Worm (Caenorhabditis elegans): ENCODE measurements around the gene nhr-31.

Gene nhr-31

DNA sequence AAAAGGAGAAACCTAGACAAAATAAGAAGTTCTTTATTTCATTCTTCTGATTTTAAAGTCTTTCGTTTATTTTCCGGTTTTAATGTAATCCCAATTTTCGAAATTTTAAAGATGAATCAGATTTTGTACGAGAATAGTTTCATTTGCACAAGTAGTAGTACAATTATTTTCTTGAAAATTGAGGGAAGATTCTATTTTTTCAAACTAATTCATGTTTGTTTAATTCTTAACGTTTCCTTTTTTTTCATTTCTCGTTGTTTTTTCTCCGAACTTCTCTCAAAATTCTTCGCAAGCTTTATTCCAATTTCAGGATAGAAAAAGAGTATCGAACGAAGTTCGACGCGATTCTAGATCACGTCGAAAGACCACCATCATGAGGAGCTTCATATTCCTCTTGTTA, 33.0 kb upstream of the nhr-31 start, which contains the start of gene sax-7:
sax-7 (plus strand) TSS at position 301 of the 400 bp plus-strand sequence.
- TF ChIP-seq flt-1 (GFP tag; IDR thresholded peaks at IDR 0.05): no peak
- TF ChIP-seq aly-1 (tag; optimal IDR thresholded peaks at IDR 0.05): no peak
- no peak for TF ChIP-seq scrt-1 (GFP tag; IDR thresholded peaks at IDR 0.05)
- no peak for TF ChIP-seq pes-1 (GFP tag; IDR thresholded peaks at IDR 0.05)
- TF ChIP-seq ets-7 (tag; optimal IDR thresholded peaks at IDR 0.05): no peak
- no peak for TF ChIP-seq F13C5.2 (tag; optimal IDR thresholded peaks at IDR 0.05)
- no peak for TF ChIP-seq hmbx-1 (tag; optimal IDR thresholded peaks at IDR 0.05)
- TF ChIP-seq ceh-13 (GFP tag; optimal IDR thresholded peaks at IDR 0.05): no peak
- no peak for TF ChIP-seq tbx-11 (GFP tag; IDR thresholded peaks at IDR 0.05)
- no peak for TF ChIP-seq ceh-36 (tag; optimal IDR thresholded peaks at IDR 0.05)

ce11 chrIV:8061267-8061666, 32.0 kb upstream of the nhr-31 start:
- TF ChIP-seq aly-1 (tag; optimal IDR thresholded peaks at IDR 0.05) (no peak), hmbx-1 (tag; optimal IDR thresholded peaks at IDR 0.05) (no peak), sea-1 (GFP tag; conservative IDR thresholded peaks at IDR 0.05) (no peak), ceh-13 (GFP tag; optimal IDR thresholded peaks at IDR 0.05) (no peak), ets-7 (tag; optimal IDR thresholded peaks at IDR 0.05) (no peak), pes-1 (GFP tag; IDR thresholded peaks at IDR 0.05) (no peak), scrt-1 (GFP tag; IDR thresholded peaks at IDR 0.05) (no peak), hmg-4 (GFP tag; optimal IDR thresholded peaks at IDR 0.05) (no peak), tbx-37 (GFP tag; conservative IDR thresholded peaks at IDR 0.05) (no peak), flt-1 (GFP tag; IDR thresholded peaks at IDR 0.05) (no peak), tra-4 (tag; optimal IDR thresholded peaks at IDR 0.05) (no peak), ama-1 (optimal IDR thresholded peaks at IDR 0.05) (no peak), F13C5.2 (tag; optimal IDR thresholded peaks at IDR 0.05) (no peak), hnd-1 (tag; optimal IDR thresholded peaks at IDR 0.05) (no peak), ceh-36 (tag; optimal IDR thresholded peaks at IDR 0.05) (no peak)

- TF ChIP-seq aly-1 (tag; optimal IDR thresholded peaks at IDR 0.05) (no peak), B0310.2 (tag; optimal IDR thresholded peaks at IDR 0.05) (no peak), tbx-37 (GFP tag; conservative IDR thresholded peaks at IDR 0.05) (no peak)
These were observed 24.6 kb upstream of the nhr-31 start for ce11 chrIV:8053955-8054354.

- no peak for TF ChIP-seq tbx-11 (GFP tag; IDR thresholded peaks at IDR 0.05)
- no peak for TF ChIP-seq tbx-37 (GFP tag; conservative IDR thresholded peaks at IDR 0.05)
- no peak for TF ChIP-seq ets-7 (tag; optimal IDR thresholded peaks at IDR 0.05)
- TF ChIP-seq ama-1 (optimal IDR thresholded peaks at IDR 0.05): no peak
- no peak for TF ChIP-seq pes-1 (GFP tag; IDR thresholded peaks at IDR 0.05)
- TF ChIP-seq hnd-1 (tag; optimal IDR thresholded peaks at IDR 0.05): no peak
- TF ChIP-seq hmbx-1 (tag; optimal IDR thresholded peaks at IDR 0.05): no peak
- TF ChIP-seq flt-1 (GFP tag; IDR thresholded peaks at IDR 0.05): no peak
- no peak for TF ChIP-seq sea-1 (GFP tag; conservative IDR thresholded peaks at IDR 0.05)
- TF ChIP-seq hmg-4 (GFP tag; optimal IDR thresholded peaks at IDR 0.05): no peak
- TF ChIP-seq B0310.2 (tag; optimal IDR thresholded peaks at IDR 0.05): no peak
- TF ChIP-seq tra-4 (tag; optimal IDR thresholded peaks at IDR 0.05): no peak
- TF ChIP-seq F13C5.2 (tag; optimal IDR thresholded peaks at IDR 0.05): no peak
- TF ChIP-seq scrt-1 (GFP tag; IDR thresholded peaks at IDR 0.05): no peak
- TF ChIP-seq ceh-36 (tag; optimal IDR thresholded peaks at IDR 0.05): no peak
- no peak for TF ChIP-seq ceh-13 (GFP tag; optimal IDR thresholded peaks at IDR 0.05)
- no peak for TF ChIP-seq aly-1 (tag; optimal IDR thresholded peaks at IDR 0.05)
These were observed 23.4 kb upstream of the nhr-31 start for ce11 chrIV:8052694-8053093.

DNA sequence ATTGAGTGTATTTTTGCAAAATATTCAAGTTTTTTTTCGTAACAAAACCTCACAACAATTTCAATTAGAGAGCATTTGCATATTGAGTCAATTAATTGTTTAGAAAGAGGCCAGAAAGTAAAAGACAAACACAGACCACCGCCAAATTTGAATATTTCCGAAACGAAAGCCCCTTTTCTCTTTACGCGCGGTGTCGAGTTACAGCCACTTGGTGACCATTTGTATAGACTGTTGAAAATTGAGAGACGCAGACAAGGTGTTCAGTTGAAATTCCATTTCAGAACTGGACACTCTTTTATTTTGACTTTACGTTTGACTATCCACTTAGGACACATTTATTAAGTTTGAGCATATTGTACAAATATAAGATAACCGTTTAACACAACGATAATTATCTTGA, 18.8 kb upstream of the nhr-31 start:
- TF ChIP-seq hmg-4 (GFP tag; optimal IDR thresholded peaks at IDR 0.05) (no peak), tbx-11 (GFP tag; IDR thresholded peaks at IDR 0.05) (no peak), ets-7 (tag; optimal IDR thresholded peaks at IDR 0.05) (no peak), aly-1 (tag; optimal IDR thresholded peaks at IDR 0.05) (no peak), sea-1 (GFP tag; conservative IDR thresholded peaks at IDR 0.05) (no peak), scrt-1 (GFP tag; IDR thresholded peaks at IDR 0.05) (no peak), ama-1 (optimal IDR thresholded peaks at IDR 0.05) (no peak)

ce11 chrIV:8044574-8044973, 15.3 kb upstream of the nhr-31 start, which contains the start of gene nhr-258:
Gene nhr-258, plus strand, starts transcription at chrIV:8044938.
- TF ChIP-seq hmg-4 (GFP tag; optimal IDR thresholded peaks at IDR 0.05): no peak
- TF ChIP-seq scrt-1 (GFP tag; IDR thresholded peaks at IDR 0.05): no peak
- no peak for TF ChIP-seq tbx-37 (GFP tag; conservative IDR thresholded peaks at IDR 0.05)
- no peak for TF ChIP-seq F13C5.2 (tag; optimal IDR thresholded peaks at IDR 0.05)
- no peak for TF ChIP-seq ama-1 (optimal IDR thresholded peaks at IDR 0.05)

- TF ChIP-seq F13C5.2 (tag; optimal IDR thresholded peaks at IDR 0.05) (no peak), ets-7 (tag; optimal IDR thresholded peaks at IDR 0.05) (no peak), pes-1 (GFP tag; IDR thresholded peaks at IDR 0.05) (no peak), hmg-4 (GFP tag; optimal IDR thresholded peaks at IDR 0.05) (no peak), ceh-36 (tag; optimal IDR thresholded peaks at IDR 0.05) (no peak), tbx-37 (GFP tag; conservative IDR thresholded peaks at IDR 0.05) (no peak), scrt-1 (GFP tag; IDR thresholded peaks at IDR 0.05) (no peak), hmbx-1 (tag; optimal IDR thresholded peaks at IDR 0.05) (no peak), sea-1 (GFP tag; conservative IDR thresholded peaks at IDR 0.05) (no peak), ama-1 (optimal IDR thresholded peaks at IDR 0.05) (no peak)
These were observed 14.4 kb upstream of the nhr-31 start for ce11 chrIV:8043722-8044121.

DNA sequence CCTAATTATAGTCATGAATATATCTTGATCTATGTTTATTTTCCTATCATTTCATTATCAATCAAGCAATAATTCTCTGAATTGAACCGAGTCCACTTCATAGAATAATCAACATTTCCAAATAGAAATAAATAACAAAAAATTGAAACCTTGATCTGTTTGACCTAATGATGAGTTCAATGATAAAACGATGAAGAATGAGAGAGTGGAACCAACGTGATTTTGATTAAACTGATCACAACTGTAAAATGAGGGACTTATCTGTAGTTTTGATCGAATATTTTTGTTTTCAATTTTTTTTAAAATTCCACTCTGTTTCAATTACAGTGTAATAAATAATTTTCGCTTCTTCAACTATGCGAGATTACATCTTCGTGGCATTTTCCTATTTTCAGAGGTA, 13.6 kb upstream of the nhr-31 start:
- TF ChIP-seq ets-7 (tag; optimal IDR thresholded peaks at IDR 0.05): no peak
- no peak for TF ChIP-seq flt-1 (GFP tag; IDR thresholded peaks at IDR 0.05)
- no peak for TF ChIP-seq F13C5.2 (tag; optimal IDR thresholded peaks at IDR 0.05)
- no peak for TF ChIP-seq aly-1 (tag; optimal IDR thresholded peaks at IDR 0.05)
- TF ChIP-seq hmg-4 (GFP tag; optimal IDR thresholded peaks at IDR 0.05): no peak
- TF ChIP-seq scrt-1 (GFP tag; IDR thresholded peaks at IDR 0.05): no peak
- no peak for TF ChIP-seq B0310.2 (tag; optimal IDR thresholded peaks at IDR 0.05)
- no peak for TF ChIP-seq hnd-1 (tag; optimal IDR thresholded peaks at IDR 0.05)
- no peak for TF ChIP-seq tra-4 (tag; optimal IDR thresholded peaks at IDR 0.05)
- no peak for TF ChIP-seq ceh-36 (tag; optimal IDR thresholded peaks at IDR 0.05)
- TF ChIP-seq sea-1 (GFP tag; conservative IDR thresholded peaks at IDR 0.05): no peak
- TF ChIP-seq tbx-37 (GFP tag; conservative IDR thresholded peaks at IDR 0.05): no peak
- no peak for TF ChIP-seq ceh-13 (GFP tag; optimal IDR thresholded peaks at IDR 0.05)
- TF ChIP-seq ama-1 (optimal IDR thresholded peaks at IDR 0.05): no peak
- TF ChIP-seq hmbx-1 (tag; optimal IDR thresholded peaks at IDR 0.05): no peak
- no peak for TF ChIP-seq tbx-11 (GFP tag; IDR thresholded peaks at IDR 0.05)
- no peak for TF ChIP-seq pes-1 (GFP tag; IDR thresholded peaks at IDR 0.05)
